Fruit fly (Drosophila melanogaster): ENCODE data around the gene CG11679.

The CG11679 gene

dm6 chrX:15756018-15756417 lies 17.3 kb upstream of the CG11679 start, which contains the start of gene CG8260:
Gene CG8260, plus strand, starts transcription at chrX:15756318.
- no peak for TF ChIP-seq CG17801 (GFP tag; optimal IDR thresholded peaks at IDR 0.05; ENCODE audit: partially characterized antibody)

DNA sequence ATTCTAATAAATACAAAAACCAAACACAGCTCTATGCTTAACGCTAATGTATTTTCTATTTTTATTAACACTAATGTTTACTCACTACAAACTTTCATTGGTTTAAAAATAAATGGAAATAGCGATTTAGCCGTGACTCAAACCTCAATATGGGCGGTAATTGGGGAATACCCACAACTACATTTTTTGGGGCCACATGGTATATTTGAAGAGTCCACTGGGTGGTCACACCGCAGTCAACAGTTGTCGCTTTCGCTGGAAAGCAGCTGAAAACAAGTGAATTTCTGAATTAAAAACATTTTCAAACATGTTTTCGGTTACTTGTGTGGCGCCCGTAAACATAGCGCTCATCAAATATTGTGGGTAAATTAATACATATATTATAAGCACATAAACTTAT lies 10.2 kb upstream of the CG11679 start, which contains the start of gene Mvd:
Gene Mvd (plus strand): TSS at position 222 of the 400 bp plus-strand sequence.
- TF ChIP-seq CG17801 (GFP tag; optimal IDR thresholded peaks at IDR 0.05; ENCODE audit: partially characterized antibody), result peak; percentile 52

- TF ChIP-seq CG17801 (GFP tag; optimal IDR thresholded peaks at IDR 0.05; ENCODE audit: partially characterized antibody), result no peak
Measured at dm6 chrX:15746682-15747196, 8.0 kb upstream of the CG11679 start.

DNA sequence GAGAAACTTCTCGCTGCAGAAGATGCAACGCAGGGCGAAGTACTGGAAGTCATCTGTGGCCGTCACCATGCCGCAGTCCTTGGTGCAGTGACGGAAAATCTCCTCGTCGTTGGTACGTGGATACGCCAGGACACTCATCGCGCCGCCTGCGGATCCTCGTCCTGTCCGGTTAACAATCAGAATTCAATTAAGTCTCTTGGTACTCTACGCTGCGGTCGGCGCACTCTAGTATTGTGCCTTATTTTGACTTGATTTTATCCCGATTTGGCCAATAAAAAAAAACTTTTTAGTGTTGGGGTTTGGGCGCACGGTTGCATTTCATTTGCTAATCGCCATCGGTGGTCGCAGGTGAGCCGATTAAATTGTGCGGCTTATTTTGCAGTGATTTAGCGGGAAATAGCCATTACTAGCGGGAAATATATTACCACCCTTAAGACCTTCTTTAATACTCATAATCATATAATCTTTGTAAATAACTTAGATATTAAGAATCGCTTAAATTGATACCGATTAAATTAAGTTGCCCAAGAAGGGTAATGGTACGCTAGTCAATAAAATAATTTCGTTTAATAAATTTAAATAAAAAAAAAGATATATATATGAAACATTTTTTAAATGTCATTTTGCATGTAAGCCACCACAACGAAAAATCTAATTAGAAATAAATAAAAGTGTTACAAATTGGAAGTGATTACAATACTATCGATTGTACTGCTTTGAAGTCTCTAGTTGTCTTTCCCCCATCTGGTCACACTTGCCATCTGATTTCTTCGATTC lies 7.3 kb upstream of the CG11679 start, which contains the start of the genes CG8944 and CCT6:
Gene CG8944 (minus strand): TSS at position 327 of the 777 bp plus-strand sequence.
Gene CCT6 (plus strand): TSS at position 744 of the 777 bp plus-strand sequence.
- peak; percentile 8 for TF ChIP-seq CG17801 (GFP tag; optimal IDR thresholded peaks at IDR 0.05; ENCODE audit: partially characterized antibody)

- TF ChIP-seq CG17801 (GFP tag; optimal IDR thresholded peaks at IDR 0.05; ENCODE audit: partially characterized antibody), result no peak
Measured at dm6 chrX:15740881-15741280, 2.1 kb upstream of the CG11679 start.

dm6 chrX:15740288-15740726 lies 1.6 kb upstream of the CG11679 start:
- TF ChIP-seq CG17801 (GFP tag; optimal IDR thresholded peaks at IDR 0.05; ENCODE audit: partially characterized antibody), result peak; percentile 8

DNA sequence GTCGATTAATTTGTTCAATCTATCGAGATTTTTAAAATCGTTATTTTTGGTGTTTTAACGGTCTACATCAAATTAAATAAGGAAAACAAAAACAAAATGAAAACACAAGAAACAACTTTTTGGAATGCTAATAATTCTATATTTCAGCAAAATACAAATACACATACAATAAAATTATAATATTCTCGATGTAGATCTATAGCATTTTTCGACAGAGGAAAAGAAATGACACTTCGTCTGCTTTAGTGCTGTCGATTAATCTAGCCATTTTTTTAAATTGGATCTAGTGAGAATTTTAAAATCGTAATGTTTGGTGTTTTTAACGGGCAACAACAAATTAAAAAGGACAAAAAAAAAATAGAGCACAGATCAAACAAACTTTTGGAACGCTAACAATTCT lies 1.6 kb downstream of the CG11679 start, which contains the start of gene Arp6:
Gene Arp6 (minus strand): TSS at position 11 of the 400 bp plus-strand sequence.
- TF ChIP-seq CG17801 (GFP tag; optimal IDR thresholded peaks at IDR 0.05; ENCODE audit: partially characterized antibody), result peak; percentile 17

DNA sequence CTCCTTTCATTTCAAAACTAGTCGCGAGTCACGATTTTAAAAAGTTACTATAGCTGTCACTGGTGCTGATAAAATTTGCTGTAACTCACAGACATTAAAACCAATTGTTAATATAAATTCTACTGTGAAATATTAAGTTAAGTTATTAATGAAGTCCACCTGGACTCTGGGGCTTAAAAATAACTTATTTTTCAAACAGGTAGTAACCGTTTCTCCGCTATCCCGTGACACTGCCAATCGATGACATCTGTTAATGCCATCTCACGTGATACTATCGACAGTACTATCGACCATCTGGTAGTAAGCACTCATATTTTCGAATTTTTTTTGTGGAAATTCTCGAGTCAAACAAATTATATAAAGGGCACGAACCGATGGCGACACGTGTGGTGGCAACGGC lies 4.8 kb downstream of the CG11679 start, which contains the start of the genes CG12379 and MagR:
Gene CG12379 (minus strand): TSS at position 2 of the 400 bp plus-strand sequence.
Gene MagR (plus strand): TSS at position 276 of the 400 bp plus-strand sequence.
- TF ChIP-seq CG17801 (GFP tag; optimal IDR thresholded peaks at IDR 0.05; ENCODE audit: partially characterized antibody), result peak; percentile 66

- TF ChIP-seq CG17801 (GFP tag; optimal IDR thresholded peaks at IDR 0.05; ENCODE audit: partially characterized antibody), result no peak
Measured at dm6 chrX:15733192-15733892, 5.4 kb downstream of the CG11679 start.

DNA sequence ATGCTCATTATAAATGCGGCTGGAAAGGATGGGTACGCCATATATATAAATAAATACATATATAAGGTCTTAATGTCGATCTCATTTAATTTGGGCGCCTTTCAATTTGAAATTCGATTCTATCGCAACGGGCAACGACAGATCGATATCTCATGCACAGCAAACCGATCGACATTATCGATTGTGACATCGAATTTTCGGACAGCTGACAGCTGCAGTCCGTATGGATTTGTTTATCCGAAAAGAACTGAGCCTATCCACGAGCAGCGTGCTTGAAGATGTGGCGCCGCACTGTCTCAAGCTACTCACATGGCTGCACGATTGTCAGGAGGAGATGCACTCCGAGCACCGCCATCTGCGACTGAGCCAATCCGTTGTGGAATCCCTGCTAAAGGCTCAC lies 6.8 kb downstream of the CG11679 start, which contains the start of gene CG8191:
Gene CG8191 (plus strand): TSS at position 211 of the 400 bp plus-strand sequence.
- no peak for TF ChIP-seq CG17801 (GFP tag; optimal IDR thresholded peaks at IDR 0.05; ENCODE audit: partially characterized antibody)

DNA sequence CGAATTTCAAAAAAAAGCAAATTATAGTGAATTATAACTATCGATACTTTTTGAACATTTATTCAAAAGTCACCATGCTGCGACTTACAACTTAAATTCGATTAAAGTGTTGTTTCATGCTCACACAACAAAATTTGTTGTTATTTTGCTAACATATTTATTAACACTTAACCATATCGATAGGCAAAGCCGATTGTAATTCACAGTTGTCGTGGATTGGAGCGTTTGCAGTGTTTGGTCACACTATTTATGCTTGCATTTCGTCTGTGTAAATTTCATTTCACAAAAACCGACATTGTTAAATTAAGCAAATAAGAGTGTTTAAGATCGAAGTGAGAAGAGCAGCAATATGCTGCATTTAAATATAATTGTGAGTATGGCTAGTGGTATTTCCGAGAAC lies 26.3 kb downstream of the CG11679 start, which contains the start of gene HUWE1:
Gene HUWE1 (plus strand): TSS at position 220 of the 400 bp plus-strand sequence.
- TF ChIP-seq CG17801 (GFP tag; optimal IDR thresholded peaks at IDR 0.05; ENCODE audit: partially characterized antibody), result peak; percentile 59

DNA sequence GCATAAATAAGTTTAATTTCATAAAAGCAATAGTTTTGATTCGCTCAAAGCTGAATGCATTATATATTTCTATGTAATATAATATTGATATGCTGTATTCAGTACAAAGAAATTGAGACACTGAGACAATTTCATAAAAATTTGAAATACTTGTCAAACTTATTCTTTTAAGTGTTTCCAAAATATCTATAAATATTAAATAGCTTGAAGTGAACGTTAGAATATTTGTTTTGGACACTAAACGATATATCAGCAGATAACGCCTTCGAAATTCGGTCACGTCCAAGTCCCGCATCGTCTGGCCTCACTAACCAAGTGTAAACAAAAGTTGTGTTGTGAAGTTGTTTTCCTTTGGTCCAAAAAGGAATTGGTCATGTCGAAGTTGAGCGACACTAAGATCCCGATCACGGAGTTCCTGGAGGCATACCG lies 28.0 kb downstream of the CG11679 start:
- TF ChIP-seq CG17801 (GFP tag; optimal IDR thresholded peaks at IDR 0.05; ENCODE audit: partially characterized antibody), result no peak

DNA sequence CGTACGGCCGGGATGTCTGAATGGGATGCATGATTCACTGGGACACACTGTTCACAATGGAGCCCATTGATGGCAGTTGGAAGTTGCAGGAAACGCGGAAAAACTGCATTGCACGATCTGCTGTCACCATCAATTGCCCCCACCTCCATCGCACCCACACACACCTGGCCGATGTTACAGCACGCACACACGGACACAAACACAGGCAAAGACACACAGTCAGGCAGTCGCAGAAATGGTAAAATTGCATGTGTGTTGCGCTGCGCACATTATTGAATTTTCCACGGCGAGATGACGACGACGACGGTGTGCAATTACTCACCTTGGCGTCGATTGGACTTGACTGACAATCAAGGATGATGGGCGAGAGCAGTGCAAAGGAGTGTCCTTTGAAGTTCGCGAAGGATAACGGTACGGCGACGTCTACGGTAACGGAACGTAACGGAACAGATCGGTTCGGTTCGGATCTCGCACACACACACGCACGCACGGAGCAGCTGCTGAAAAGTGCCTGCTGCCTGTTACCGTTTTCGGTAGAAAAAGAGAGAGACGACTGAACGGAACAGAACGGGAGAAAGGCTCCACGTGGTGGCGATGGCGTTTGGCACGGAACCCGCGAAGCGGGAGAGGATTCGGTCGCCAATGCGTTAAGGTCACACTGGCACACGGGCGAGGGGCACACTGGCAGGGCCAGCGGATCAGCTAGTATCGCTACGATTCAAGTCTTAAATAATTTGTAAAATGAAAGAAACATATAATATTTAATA lies 28.6 kb downstream of the CG11679 start, which contains the start of the genes CG9281 and CG15601:
Gene CG9281 (minus strand): TSS at position 556 of the 767 bp plus-strand sequence.
Gene CG15601 (plus strand): TSS at position 664 of the 767 bp plus-strand sequence.
- peak; percentile 63 for TF ChIP-seq CG17801 (GFP tag; optimal IDR thresholded peaks at IDR 0.05; ENCODE audit: partially characterized antibody)

DNA sequence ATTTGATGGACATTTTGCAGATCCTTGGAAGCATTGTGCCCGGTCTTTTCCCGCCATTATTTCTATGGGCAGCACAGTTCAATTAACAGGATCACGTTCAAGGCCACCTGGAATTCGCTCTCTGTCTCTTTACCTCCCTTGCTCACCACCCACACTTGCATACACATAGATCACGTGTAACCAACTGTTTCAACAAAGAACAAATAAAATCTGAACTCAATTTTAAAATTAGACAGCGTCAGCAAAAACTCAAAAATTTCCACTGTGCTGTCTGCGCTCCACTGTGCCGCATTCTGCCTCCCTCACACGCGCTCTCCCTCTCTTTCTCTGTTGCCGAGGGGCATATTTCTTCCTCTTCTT lies 29.1 kb downstream of the CG11679 start:
- no peak for TF ChIP-seq CG17801 (GFP tag; optimal IDR thresholded peaks at IDR 0.05; ENCODE audit: partially characterized antibody)
